Worm (Caenorhabditis elegans) whole organism, young adult: ENCODE data around the gene T25E4.2.

Experiments used
- D2030.7 ChIP-seq: fragments of 200-800 bp; sonication (Bioruptor generic); IDR thresholded peaks from 2 replicates; pipeline ENCODE4 v1.3.6; 2022; ENCODE audit warnings: missing genetic modification reagents, missing genetic modification characterization, missing compliant biosample characterization
- F52B5.7 ChIP-seq: sonication (generic microtip); optimal IDR thresholded peaks from 2 replicates; lab custom pipeline; 2016; ENCODE audit warnings: mild to moderate bottlenecking, missing genetic modification characterization, missing compliant biosample characterization
- K12H6.12 ChIP-seq: fragments of 200-800 bp; sonication (Bioruptor generic); optimal IDR thresholded peaks from 2 replicates; lab custom pipeline; 2018; ENCODE audit warnings: mild to moderate bottlenecking, missing genetic modification characterization, missing compliant biosample characterization
- T07F8.4 ChIP-seq: sonication (generic microtip); optimal IDR thresholded peaks from 2 replicates; lab custom pipeline; 2016; ENCODE audit warnings: mild to moderate bottlenecking, missing genetic modification characterization, moderate library complexity, missing compliant biosample characterization
- Y53F4B.3 ChIP-seq: fragments of 200-800 bp; sonication (Bioruptor generic); IDR thresholded peaks from 2 replicates; pipeline ENCODE4 v1.3.6; 2022; ENCODE audit warnings: missing genetic modification reagents, missing genetic modification characterization, missing compliant biosample characterization
- Y53G8AR.9 ChIP-seq: fragments of 200-800 bp; sonication (Bioruptor generic); conservative IDR thresholded peaks from 2 replicates; pipeline ENCODE4 v1.3.6; 2022; ENCODE audit warnings: missing genetic modification reagents, missing genetic modification characterization, missing compliant biosample characterization
- Y56A3A.18 ChIP-seq: fragments of 200-800 bp; sonication (Bioruptor generic); IDR thresholded peaks from 2 replicates; pipeline ENCODE4 v1.3.6; 2022; ENCODE audit warnings: missing genetic modification reagents, missing genetic modification characterization, missing compliant biosample characterization
- Y67H2A.10 ChIP-seq: fragments of 200-800 bp; sonication (Bioruptor generic); conservative IDR thresholded peaks from 2 replicates; pipeline ENCODE4 v1.3.6; 2022; ENCODE audit warnings: missing genetic modification reagents, missing genetic modification characterization, missing compliant biosample characterization
- Y95B8A.8 ChIP-seq: fragments of 200-800 bp; sonication (Bioruptor generic); IDR thresholded peaks from 2 replicates; pipeline ENCODE4 v1.3.6; 2022; ENCODE audit warnings: missing genetic modification reagents, missing genetic modification characterization, missing compliant biosample characterization
- ama-1 ChIP-seq, 3 experiments: fragments of 150-350 bp in 1 of 3; sonication (generic microtip) in 2 of 3; optimal IDR thresholded peaks; 2 replicates each; lab custom pipeline; 2014 to 2018; ENCODE audit warnings: missing biosample characterization in 2 of 3, missing genetic modification characterization in 2 of 3, missing genetic modification reagents in 2 of 3
- atf-7 ChIP-seq: sonication (generic microtip); optimal IDR thresholded peaks from 2 replicates; lab custom pipeline; 2017; ENCODE audit warnings: mild to moderate bottlenecking, missing genetic modification characterization, missing compliant biosample characterization
- bed-1 ChIP-seq: fragments of 200-800 bp; sonication (Bioruptor generic); IDR thresholded peaks from 2 replicates; pipeline ENCODE4 v1.3.6; 2022; ENCODE audit warnings: missing genetic modification reagents, missing genetic modification characterization, missing compliant biosample characterization
- ccch-3 ChIP-seq: fragments of 200-800 bp; sonication (Bioruptor generic); optimal IDR thresholded peaks from 2 replicates; lab custom pipeline; 2018; ENCODE audit warnings: mild to moderate bottlenecking, missing genetic modification characterization, missing compliant biosample characterization
- cebp-2 ChIP-seq: fragments of 200-800 bp; sonication (Bioruptor generic); IDR thresholded peaks from 2 replicates; pipeline ENCODE4 v1.3.6; 2022; ENCODE audit warnings: missing genetic modification characterization, missing compliant biosample characterization
- ceh-100 ChIP-seq: fragments of 200-800 bp; sonication (Bioruptor generic); IDR thresholded peaks from 2 replicates; pipeline ENCODE4 v1.3.6; 2022; ENCODE audit warnings: missing genetic modification reagents, missing genetic modification characterization, missing compliant biosample characterization
- ceh-40 ChIP-seq: fragments of 200-800 bp; sonication (Bioruptor generic); IDR thresholded peaks from 2 replicates; pipeline ENCODE4 v1.3.6; 2022; ENCODE audit warnings: missing genetic modification characterization, missing compliant biosample characterization
- ceh-58 ChIP-seq: fragments of 200-800 bp; sonication (Bioruptor generic); IDR thresholded peaks from 2 replicates; pipeline ENCODE4 v1.3.6; 2022; ENCODE audit warnings: missing genetic modification characterization, missing compliant biosample characterization
- egl-44 ChIP-seq: fragments of 200-800 bp; sonication (Bioruptor generic); IDR thresholded peaks from 2 replicates; pipeline ENCODE4 v1.3.6; 2022; ENCODE audit warnings: missing genetic modification reagents, missing genetic modification characterization, missing compliant biosample characterization
- egrh-3 ChIP-seq: fragments of 200-800 bp; sonication (Bioruptor generic); IDR thresholded peaks from 2 replicates; pipeline ENCODE4 v1.3.6; 2022; ENCODE audit warnings: missing genetic modification reagents, missing genetic modification characterization, missing compliant biosample characterization
- ekl-4 ChIP-seq: fragments of 200-800 bp; sonication (Bioruptor generic); IDR thresholded peaks from 2 replicates; pipeline ENCODE4 v1.3.6; 2022; ENCODE audit warnings: missing genetic modification reagents, missing genetic modification characterization, missing compliant biosample characterization
- fkh-3 ChIP-seq: sonication (generic microtip); optimal IDR thresholded peaks from 2 replicates; lab custom pipeline; 2016; ENCODE audit warnings: mild to moderate bottlenecking, missing genetic modification characterization, missing compliant biosample characterization
- gei-17 ChIP-seq: fragments of 200-800 bp; sonication (Bioruptor generic); optimal IDR thresholded peaks from 2 replicates; lab custom pipeline; 2018; ENCODE audit warnings: mild to moderate bottlenecking, missing genetic modification characterization, missing compliant biosample characterization
- him-1 ChIP-seq: sonication (generic microtip); optimal IDR thresholded peaks from 2 replicates; lab custom pipeline; 2016; ENCODE audit warnings: missing genotype, missing genetic modification reagents, missing genetic modification characterization, missing compliant biosample characterization
- hmg-20 ChIP-seq: fragments of 200-800 bp; sonication (Bioruptor generic); IDR thresholded peaks from 2 replicates; pipeline ENCODE4 v1.3.6; 2022; ENCODE audit warnings: missing genetic modification reagents, missing genetic modification characterization, missing compliant biosample characterization
- let-607 ChIP-seq, 2 experiments: fragments of 200-800 bp in 1 of 2; sonication (Bioruptor generic) in 1 of 2; sonication (generic microtip) in 1 of 2; optimal IDR thresholded peaks; 2 replicates each; lab custom pipeline; 2016 to 2018; ENCODE audit warnings: mild to moderate bottlenecking in 2 of 2, missing compliant biosample characterization in 2 of 2, missing genetic modification characterization in 2 of 2, moderate library complexity in 2 of 2, missing genotype in 1 of 2
- lin-26 ChIP-seq: fragments of 200-800 bp; sonication (Bioruptor generic); IDR thresholded peaks from 2 replicates; pipeline ENCODE4 v1.3.6; 2022; ENCODE audit warnings: missing genetic modification reagents, missing genetic modification characterization, missing compliant biosample characterization
- lin-35 ChIP-seq, 3 experiments: fragments of 150-350 bp in 2 of 3; sonication (generic microtip) in 1 of 3; optimal IDR thresholded peaks; 2 replicates each; lab custom pipeline; 2014 to 2018; ENCODE audit warnings: missing biosample characterization in 3 of 3, missing genetic modification characterization in 3 of 3, missing genetic modification reagents in 3 of 3
- lin-54 ChIP-seq: fragments of 200-800 bp; sonication (Bioruptor generic); optimal IDR thresholded peaks from 2 replicates; lab custom pipeline; 2018; ENCODE audit warnings: mild to moderate bottlenecking, missing genetic modification characterization, missing compliant biosample characterization
- lsy-27 ChIP-seq: sonication (generic microtip); optimal IDR thresholded peaks from 2 replicates; lab custom pipeline; 2017; ENCODE audit warnings: missing genetic modification characterization, mild to moderate bottlenecking, missing compliant biosample characterization, antibody characterized with exemption, missing genotype, borderline replicate concordance; ENCODE audit not compliant: insufficient read depth
- madf-6 ChIP-seq: fragments of 200-800 bp; sonication (Bioruptor generic); IDR thresholded peaks from 2 replicates; pipeline ENCODE4 v1.3.6; 2022; ENCODE audit warnings: missing genetic modification reagents, missing genetic modification characterization, missing compliant biosample characterization
- madf-8 ChIP-seq: fragments of 200-800 bp; sonication (Bioruptor generic); conservative IDR thresholded peaks from 2 replicates; pipeline ENCODE4 v1.3.6; 2022; ENCODE audit warnings: missing genetic modification reagents, missing genetic modification characterization, missing compliant biosample characterization
- mcd-1 ChIP-seq: fragments of 200-800 bp; sonication (Bioruptor generic); IDR thresholded peaks from 2 replicates; pipeline ENCODE4 v1.3.6; 2022; ENCODE audit warnings: missing genetic modification reagents, missing genetic modification characterization, missing compliant biosample characterization
- mxl-1 ChIP-seq: sonication (generic microtip); optimal IDR thresholded peaks from 2 replicates; lab custom pipeline; 2016; ENCODE audit warnings: missing genetic modification characterization, missing compliant biosample characterization
- nhr-120 ChIP-seq: fragments of 200-800 bp; sonication (Bioruptor generic); IDR thresholded peaks from 2 replicates; pipeline ENCODE4 v1.3.6; 2022; ENCODE audit warnings: missing genetic modification characterization, missing compliant biosample characterization
- pbrm-1 ChIP-seq: fragments of 200-800 bp; sonication (Bioruptor generic); IDR thresholded peaks from 2 replicates; pipeline ENCODE4 v1.3.6; 2022; ENCODE audit warnings: missing genetic modification reagents, missing genetic modification characterization, missing compliant biosample characterization
- rcor-1 ChIP-seq: fragments of 200-800 bp; sonication (Bioruptor generic); IDR thresholded peaks from 2 replicates; pipeline ENCODE4 v1.3.6; 2022; ENCODE audit warnings: missing genetic modification reagents, missing genetic modification characterization, missing compliant biosample characterization
- repo-1 ChIP-seq: sonication (generic microtip); optimal IDR thresholded peaks from 2 replicates; lab custom pipeline; 2017; ENCODE audit warnings: mild to moderate bottlenecking, missing genetic modification characterization, missing compliant biosample characterization
- rpc-1 ChIP-seq, 2 experiments: fragments of 150-350 bp in 1 of 2; sonication (generic microtip) in 1 of 2; optimal IDR thresholded peaks; 2 replicates each; lab custom pipeline; 2014 to 2018; ENCODE audit warnings: missing biosample characterization in 1 of 2, missing genetic modification characterization in 1 of 2, missing genetic modification reagents in 1 of 2, missing genotype in 1 of 2
- sdz-38 ChIP-seq: sonication (generic microtip); optimal IDR thresholded peaks from 2 replicates; lab custom pipeline; 2016; ENCODE audit warnings: missing genotype, missing genetic modification characterization, missing compliant biosample characterization
- snpc-4 ChIP-seq, 5 experiments: fragments of 150-350 bp in 1 of 5; sonication (generic microtip) in 4 of 5; optimal IDR thresholded peaks; 2 replicates each; lab custom pipeline; 2014 to 2018; ENCODE audit warnings: missing genetic modification characterization in 5 of 5, missing biosample characterization in 3 of 5, antibody characterized with exemption in 2 of 5, mild to moderate bottlenecking in 2 of 5, missing compliant biosample characterization in 2 of 5, missing genotype in 2 of 5, moderate library complexity in 2 of 5, missing genetic modification reagents in 1 of 5
- tbp1 ChIP-seq: fragments of 200-800 bp; sonication (Bioruptor generic); optimal IDR thresholded peaks from 2 replicates; lab custom pipeline; 2018; ENCODE audit warnings: mild to moderate bottlenecking, missing genetic modification characterization, missing compliant biosample characterization
- unc-130 ChIP-seq: sonication (generic microtip); optimal IDR thresholded peaks from 2 replicates; lab custom pipeline; 2016; ENCODE audit warnings: missing genetic modification reagents, missing genetic modification characterization, missing compliant biosample characterization
- unc-62 ChIP-seq: fragments of 150-350 bp; optimal IDR thresholded peaks from 2 replicates; lab custom pipeline; 2014; ENCODE audit warnings: missing biosample characterization, missing genetic modification reagents, missing genetic modification characterization
- zfh-2 ChIP-seq: fragments of 200-800 bp; sonication (Bioruptor generic); conservative IDR thresholded peaks from 2 replicates; pipeline ENCODE4 v1.3.6; 2022; ENCODE audit warnings: missing genetic modification reagents, missing genetic modification characterization, missing compliant biosample characterization
- ztf-18 ChIP-seq: sonication (generic microtip); optimal IDR thresholded peaks from 2 replicates; lab custom pipeline; 2016; ENCODE audit warnings: missing genotype, mild to moderate bottlenecking, missing genetic modification characterization, missing compliant biosample characterization
- ztf-25 ChIP-seq: fragments of 200-800 bp; sonication (Bioruptor generic); IDR thresholded peaks from 2 replicates; pipeline ENCODE4 v1.3.6; 2022; ENCODE audit warnings: missing genetic modification reagents, missing genetic modification characterization, missing compliant biosample characterization

T25E4.2 gene

ce11 chrII:5577060-5577459, 5.1 kb downstream of the T25E4.2 start (continued):
- TF ChIP-seq Y53F4B.3: 0 out of 2 replicates have a peak, but pooled peaks have one; percentile 30
- TF ChIP-seq nhr-120: no peak
- TF ChIP-seq rpc-1 (optimal IDR thresholded peaks at IDR 0.05; lab: Kevin White, UChicago): peak; percentile 80
- TF ChIP-seq rpc-1 (tag; optimal IDR thresholded peaks at IDR 0.05; lab: Kevin White, UChicago): peak; percentile 88
- 0 out of 2 replicates have a peak, but pooled peaks have one; percentile 26 for TF ChIP-seq D2030.7 (GFP tag; lab: Robert Waterston, UW)
- no peak for TF ChIP-seq Y53G8AR.9 (GFP tag; lab: Robert Waterston, UW)
- TF ChIP-seq Y95B8A.8: no peak
- no peak for TF ChIP-seq zfh-2
- no peak for TF ChIP-seq ztf-25
- no peak for TF ChIP-seq sdz-38 (tag; lab: Kevin White, UChicago)
- no peak for TF ChIP-seq lsy-27 (tag; lab: Kevin White, UChicago)
- TF ChIP-seq let-607 (tag; optimal IDR thresholded peaks at IDR 0.05; lab: Kevin White, UChicago): peak; percentile 17 to 31
- no peak for TF ChIP-seq ceh-58
- no peak for TF ChIP-seq madf-8 (GFP tag; lab: Robert Waterston, UW)
- TF ChIP-seq atf-7 (tag; lab: Kevin White, UChicago): no peak
- peak; percentile 53; the same call in 1 of the 2 replicates for TF ChIP-seq ceh-100 (GFP tag; lab: Robert Waterston, UW)
- TF ChIP-seq unc-130 (GFP tag; lab: Kevin White, UChicago): peak; percentile 18
- TF ChIP-seq Y67H2A.10 (GFP tag; lab: Robert Waterston, UW): no peak
- TF ChIP-seq tbp1 (GFP tag; lab: Kevin White, UChicago): peak; percentile 99
- TF ChIP-seq T07F8.4 (tag; lab: Kevin White, UChicago): peak; percentile 24
- TF ChIP-seq unc-62 (GFP tag; lab: Kevin White, UChicago): no peak
- peak; percentile 60; the same call in 1 of the 2 replicates for TF ChIP-seq cebp-2 (GFP tag; lab: Robert Waterston, UW)
- peak; percentile 59; the same call in 1 of the 2 replicates for TF ChIP-seq ceh-40
- no peak for TF ChIP-seq egrh-3 (GFP tag; lab: Robert Waterston, UW)
- TF ChIP-seq mxl-1: peak; percentile 41
- no peak for TF ChIP-seq rcor-1
- TF ChIP-seq Y56A3A.18 (GFP tag; lab: Robert Waterston, UW): 0 out of 2 replicates have a peak, but pooled peaks have one; percentile 55
- peak; percentile 80 for TF ChIP-seq him-1 (tag; lab: Kevin White, UChicago)
- no peak for TF ChIP-seq madf-6 (GFP tag; lab: Robert Waterston, UW)
- peak in 1 of 3 experiments; percentile 62 for TF ChIP-seq lin-35 (GFP tag; optimal IDR thresholded peaks at IDR 0.05; lab: Kevin White, UChicago)
- TF ChIP-seq F52B5.7 (tag; lab: Kevin White, UChicago): no peak

- TF ChIP-seq lin-26 (GFP tag; lab: Robert Waterston, UW): peak; percentile 37; the same call in 1 of the 2 replicates
- TF ChIP-seq fkh-3 (tag; lab: Kevin White, UChicago): peak; percentile 41
- peak; percentile 55 for TF ChIP-seq gei-17 (GFP tag; lab: Kevin White, UChicago)
- TF ChIP-seq lin-54 (GFP tag; lab: Kevin White, UChicago): peak; percentile 6
- TF ChIP-seq let-607 (tag; optimal IDR thresholded peaks at IDR 0.05; lab: Kevin White, UChicago): peak; percentile 49 to 76
- peak; percentile 20 for TF ChIP-seq K12H6.12
- 0 out of 2 replicates have a peak, but pooled peaks have one; percentile 2 for TF ChIP-seq hmg-20 (GFP tag; lab: Robert Waterston, UW)
- TF ChIP-seq bed-1 (GFP tag; lab: Robert Waterston, UW): 0 out of 2 replicates have a peak, but pooled peaks have one; percentile 47
- TF ChIP-seq snpc-4 (GFP tag; optimal IDR thresholded peaks at IDR 0.05; lab: Kevin White, UChicago): no peak
- TF ChIP-seq snpc-4 (tag; optimal IDR thresholded peaks at IDR 0.05; lab: Kevin White, UChicago): peak in 1 of 4 experiments; percentile 20
- peak; percentile 73; the same call in 1 of the 2 replicates for TF ChIP-seq ekl-4 (GFP tag; lab: Robert Waterston, UW)
- no peak for TF ChIP-seq unc-130 (GFP tag; lab: Kevin White, UChicago)
- TF ChIP-seq mcd-1: peak; percentile 38; the same call in 1 of the 2 replicates
- no peak for TF ChIP-seq egl-44 (GFP tag; lab: Robert Waterston, UW)
- TF ChIP-seq madf-6 (GFP tag; lab: Robert Waterston, UW): peak; percentile 33
- TF ChIP-seq ama-1 (optimal IDR thresholded peaks at IDR 0.05; lab: Kevin White, UChicago): peak; percentile 33
- TF ChIP-seq ama-1 (GFP tag; optimal IDR thresholded peaks at IDR 0.05; lab: Kevin White, UChicago): no peak
- peak; percentile 62 for TF ChIP-seq F52B5.7 (tag; lab: Kevin White, UChicago)
- peak in 1 of 3 experiments; percentile 55 for TF ChIP-seq lin-35 (GFP tag; optimal IDR thresholded peaks at IDR 0.05; lab: Kevin White, UChicago)
- TF ChIP-seq sdz-38 (tag; lab: Kevin White, UChicago): no peak
- peak; percentile 36; the same call in 1 of the 2 replicates for TF ChIP-seq pbrm-1
- no peak for TF ChIP-seq ztf-18 (tag; lab: Kevin White, UChicago)
- TF ChIP-seq repo-1 (tag; lab: Kevin White, UChicago): peak; percentile 86
- TF ChIP-seq ccch-3 (GFP tag; lab: Kevin White, UChicago): no peak
These were observed 7.3 kb downstream of the T25E4.2 start for ce11 chrII:5574925-5575324.
